Fruit fly (Drosophila melanogaster) whole organism, embryonic: Measurements from ENCODE around the gene DppIII.

Experiments used
- Atf6 ChIP-seq: fragments of 200-800 bp; sonication (Bioruptor generic); IDR thresholded peaks from 2 replicates; pipeline ENCODE4 v1.3.6; 2022; ENCODE audit warnings: missing biosample characterization, missing genetic modification characterization
- CG10209 ChIP-seq: fragments of 200-800 bp; sonication (Bioruptor generic); optimal IDR thresholded peaks from 3 replicates; lab custom pipeline; 2017; ENCODE audit warnings: missing biosample characterization, mild to moderate bottlenecking, missing genetic modification characterization, missing genetic modification reagents
- CG10267 ChIP-seq: fragments of 200-800 bp; sonication (Bioruptor generic); optimal IDR thresholded peaks from 2 replicates; lab custom pipeline; 2018; ENCODE audit warnings: missing biosample characterization, mild to moderate bottlenecking, missing genetic modification characterization, moderate library complexity
- CG10274 ChIP-seq: fragments of 200-800 bp; sonication (Bioruptor generic); optimal IDR thresholded peaks from 3 replicates; lab custom pipeline; 2017; ENCODE audit warnings: missing biosample characterization, mild to moderate bottlenecking, missing genetic modification characterization
- CG11093 ChIP-seq: fragments of 200-800 bp; sonication (Bioruptor generic); IDR thresholded peaks from 3 replicates; pipeline ENCODE4 v1.3.6; 2022; ENCODE audit warnings: missing biosample characterization, missing genetic modification characterization
- CG11247 ChIP-seq: fragments of 200-800 bp; sonication (Bioruptor generic); IDR thresholded peaks from 2 replicates; pipeline ENCODE4 v1.3.6; 2022; ENCODE audit warnings: missing biosample characterization, missing genetic modification characterization
- CG12744 ChIP-seq: fragments of 200-800 bp; sonication (Bioruptor generic); optimal IDR thresholded peaks from 2 replicates; lab custom pipeline; 2016; ENCODE audit warnings: missing biosample characterization, missing genetic modification characterization
- CG13123 ChIP-seq: fragments of 200-800 bp; sonication (Bioruptor generic); optimal IDR thresholded peaks from 2 replicates; lab custom pipeline; 2016; ENCODE audit warnings: missing biosample characterization, missing genetic modification characterization
- CG13775 ChIP-seq: fragments of 200-800 bp; sonication (Bioruptor generic); optimal IDR thresholded peaks from 3 replicates; lab custom pipeline; 2017; ENCODE audit warnings: missing biosample characterization, mild to moderate bottlenecking, missing genetic modification characterization
- CG14710 ChIP-seq: fragments of 200-800 bp; sonication (Bioruptor generic); optimal IDR thresholded peaks from 3 replicates; lab custom pipeline; 2019; ENCODE audit warnings: missing biosample characterization, mild to moderate bottlenecking, missing genetic modification characterization, moderate library complexity
- CG15073 ChIP-seq: fragments of 200-800 bp; sonication (Bioruptor generic); optimal IDR thresholded peaks from 2 replicates; lab custom pipeline; 2016; ENCODE audit warnings: missing biosample characterization, missing genetic modification characterization
- CG17802 ChIP-seq: fragments of 200-800 bp; sonication (Bioruptor generic); optimal IDR thresholded peaks from 2 replicates; lab custom pipeline; 2018; ENCODE audit warnings: missing biosample characterization, mild to moderate bottlenecking, missing genetic modification characterization, moderate library complexity
- CG17829 ChIP-seq: fragments of 200-800 bp; optimal IDR thresholded peaks from 2 replicates; lab custom pipeline; 2019; ENCODE audit warnings: missing biosample characterization, mild to moderate bottlenecking, missing genetic modification characterization, moderate library complexity
- CG31441 ChIP-seq: fragments of 200-800 bp; sonication (Bioruptor generic); IDR thresholded peaks from 2 replicates; pipeline ENCODE4 v1.3.6; 2022; ENCODE audit warnings: missing biosample characterization, missing genetic modification characterization
- CG32532 ChIP-seq: fragments of 200-800 bp; sonication (Bioruptor generic); IDR thresholded peaks from 2 replicates; pipeline ENCODE4 v1.3.6; 2022; ENCODE audit warnings: missing biosample characterization, missing genetic modification characterization
- CG34376 ChIP-seq: fragments of 200-800 bp; sonication (Bioruptor generic); optimal IDR thresholded peaks from 2 replicates; lab custom pipeline; 2018; ENCODE audit warnings: missing biosample characterization, mild to moderate bottlenecking, missing genetic modification characterization
- CG42726 ChIP-seq: fragments of 200-800 bp; sonication (Bioruptor generic); IDR thresholded peaks from 2 replicates; pipeline ENCODE4 v1.3.6; 2022; ENCODE audit warnings: missing biosample characterization, missing genetic modification characterization; ENCODE audit not compliant: partially characterized antibody
- CG4360 ChIP-seq: fragments of 200-800 bp; sonication (Bioruptor generic); IDR thresholded peaks from 2 replicates; pipeline ENCODE4 v1.3.6; 2022; ENCODE audit warnings: missing biosample characterization, missing genetic modification characterization
- CG4854 ChIP-seq: fragments of 200-800 bp; sonication (Bioruptor generic); optimal IDR thresholded peaks from 2 replicates; lab custom pipeline; 2016; ENCODE audit warnings: missing biosample characterization, missing genetic modification characterization, inconsistent platforms
- CG7839 ChIP-seq: fragments of 200-800 bp; sonication (Bioruptor generic); optimal IDR thresholded peaks from 3 replicates; lab custom pipeline; 2018; ENCODE audit warnings: missing biosample characterization, mild to moderate bottlenecking, missing genetic modification characterization, moderate library complexity
- CG9727 ChIP-seq: fragments of 200-800 bp; sonication (Bioruptor generic); optimal IDR thresholded peaks from 3 replicates; lab custom pipeline; 2017; ENCODE audit warnings: missing biosample characterization, mild to moderate bottlenecking, missing genetic modification characterization
- D19A ChIP-seq: fragments of 200-800 bp; optimal IDR thresholded peaks from 3 replicates; lab custom pipeline; 2019; ENCODE audit warnings: missing biosample characterization, mild to moderate bottlenecking, missing genetic modification characterization, moderate library complexity
- Eip74EF ChIP-seq, 2 experiments: fragments of 200-800 bp in 1 of 2; fragments of >200 bp in 1 of 2; sonication (Bioruptor generic) in 1 of 2; optimal IDR thresholded peaks; 2 replicates each; lab custom pipeline; 2017 to 2019; ENCODE audit warnings: missing biosample characterization in 2 of 2, missing genetic modification characterization in 2 of 2, mild to moderate bottlenecking in 1 of 2, moderate library complexity in 1 of 2
- Fer1 ChIP-seq: fragments of 200-800 bp; sonication (Bioruptor generic); optimal IDR thresholded peaks from 2 replicates; lab custom pipeline; 2017; ENCODE audit warnings: missing biosample characterization, mild to moderate bottlenecking, missing genetic modification characterization
- HLH3B ChIP-seq: fragments of 200-800 bp; sonication (Bioruptor generic); IDR thresholded peaks from 2 replicates; pipeline ENCODE4 v1.3.6; 2022; ENCODE audit warnings: missing biosample characterization, missing genetic modification characterization
- HLH4C ChIP-seq: fragments of 200-800 bp; sonication (Bioruptor generic); IDR thresholded peaks from 3 replicates; pipeline ENCODE4 v1.3.6; 2022; ENCODE audit warnings: missing biosample characterization, missing genetic modification characterization; ENCODE audit not compliant: partially characterized antibody
- Kr ChIP-seq: fragments of 200-800 bp; sonication (Bioruptor generic); optimal IDR thresholded peaks from 2 replicates; lab custom pipeline; 2017; ENCODE audit warnings: missing biosample characterization, mild to moderate bottlenecking, missing genetic modification characterization
- Meics ChIP-seq: fragments of 200-800 bp; sonication (Bioruptor generic); optimal IDR thresholded peaks from 2 replicates; lab custom pipeline; 2017; ENCODE audit warnings: missing biosample characterization, mild to moderate bottlenecking, missing genetic modification characterization
- cas ChIP-seq: fragments of 200-800 bp; sonication (Bioruptor generic); IDR thresholded peaks from 2 replicates; pipeline ENCODE4 v1.3.6; 2022; ENCODE audit warnings: missing biosample characterization, missing genetic modification characterization
- cato ChIP-seq: fragments of 200-800 bp; sonication (Bioruptor generic); optimal IDR thresholded peaks from 2 replicates; lab custom pipeline; 2016; ENCODE audit warnings: missing biosample characterization, missing genetic modification characterization, borderline replicate concordance
- chn ChIP-seq: fragments of 200-800 bp; sonication (Bioruptor generic); optimal IDR thresholded peaks from 2 replicates; lab custom pipeline; 2016; ENCODE audit warnings: missing biosample characterization, missing genetic modification characterization
- crp ChIP-seq, 2 experiments: fragments of 200-800 bp; sonication (Bioruptor generic); optimal IDR thresholded peaks; 2 replicates in 1 of 2; 3 replicates in 1 of 2; lab custom pipeline; 2017; ENCODE audit warnings: missing biosample characterization in 2 of 2, missing genetic modification characterization in 2 of 2, mild to moderate bottlenecking in 1 of 2, moderate library complexity in 1 of 2
- dati ChIP-seq: fragments of 200-800 bp; sonication (Bioruptor generic); IDR thresholded peaks from 2 replicates; pipeline ENCODE4 v1.3.6; 2022; ENCODE audit warnings: missing biosample characterization, missing genetic modification characterization
- dm ChIP-seq: fragments of 200-800 bp; sonication (Bioruptor generic); optimal IDR thresholded peaks from 3 replicates; lab custom pipeline; 2016; ENCODE audit warnings: missing biosample characterization, missing genetic modification characterization
- dmrt11E ChIP-seq: fragments of 200-800 bp; sonication (Bioruptor generic); optimal IDR thresholded peaks from 3 replicates; lab custom pipeline; 2018; ENCODE audit warnings: missing biosample characterization, mild to moderate bottlenecking, missing genetic modification characterization, moderate library complexity
- ewg ChIP-seq: fragments of 200-800 bp; sonication (Bioruptor generic); optimal IDR thresholded peaks from 3 replicates; lab custom pipeline; 2017; ENCODE audit warnings: mild to moderate bottlenecking, missing biosample characterization, missing genetic modification reagents, missing genetic modification characterization
- hb ChIP-seq: fragments of 200-800 bp; sonication (Bioruptor generic); IDR thresholded peaks from 3 replicates; pipeline ENCODE4 v1.3.6; 2022; ENCODE audit warnings: missing biosample characterization, missing genetic modification characterization; ENCODE audit not compliant: partially characterized antibody
- inv ChIP-seq: fragments of 200-800 bp; sonication (Bioruptor generic); IDR thresholded peaks from 2 replicates; pipeline ENCODE4 v1.3.6; 2022; ENCODE audit warnings: missing biosample characterization, missing genetic modification characterization; ENCODE audit not compliant: partially characterized antibody
- lola ChIP-seq, 3 experiments: fragments of >200 bp in 2 of 3; fragments of 200-800 bp in 1 of 3; sonication (Bioruptor generic) in 1 of 3; optimal IDR thresholded peaks; 2 replicates each; lab custom pipeline; 2017 to 2019; ENCODE audit warnings: missing biosample characterization in 3 of 3, missing genetic modification characterization in 3 of 3, mild to moderate bottlenecking in 1 of 3, moderate library complexity in 1 of 3
- otp ChIP-seq: fragments of 200-800 bp; sonication (Bioruptor generic); IDR thresholded peaks from 3 replicates; pipeline ENCODE4, ENCODE4 v1.3.6; 2022; ENCODE audit warnings: missing biosample characterization, missing genetic modification characterization
- pnt ChIP-seq: fragments of 200-800 bp; sonication (Bioruptor generic); optimal IDR thresholded peaks from 3 replicates; lab custom pipeline; 2016; ENCODE audit warnings: missing biosample characterization, missing genetic modification characterization
- sd ChIP-seq: fragments of 200-800 bp; sonication (Bioruptor generic); optimal IDR thresholded peaks from 3 replicates; lab custom pipeline; 2018; ENCODE audit warnings: missing biosample characterization, mild to moderate bottlenecking, missing genetic modification characterization, moderate library complexity
- stwl ChIP-seq: fragments of 200-800 bp; sonication (Bioruptor generic); optimal IDR thresholded peaks from 3 replicates; lab custom pipeline; 2018; ENCODE audit warnings: missing biosample characterization, mild to moderate bottlenecking, missing genetic modification characterization, moderate library complexity
- trem ChIP-seq: fragments of 200-800 bp; optimal IDR thresholded peaks from 3 replicates; lab custom pipeline; 2019; ENCODE audit warnings: missing biosample characterization, mild to moderate bottlenecking, missing genetic modification characterization, moderate library complexity
- unpg ChIP-seq: fragments of 200-800 bp; sonication (Bioruptor generic); optimal IDR thresholded peaks from 3 replicates; lab custom pipeline; 2018; ENCODE audit warnings: missing biosample characterization, mild to moderate bottlenecking, missing genetic modification characterization, moderate library complexity
- zen ChIP-seq: fragments of 200-800 bp; sonication (Bioruptor generic); optimal IDR thresholded peaks from 3 replicates; lab custom pipeline; 2018; ENCODE audit warnings: missing biosample characterization, mild to moderate bottlenecking, missing genetic modification characterization, moderate library complexity
- zf30C ChIP-seq: fragments of 200-800 bp; sonication (Bioruptor generic); optimal IDR thresholded peaks from 3 replicates; lab custom pipeline; 2018; ENCODE audit warnings: missing biosample characterization, mild to moderate bottlenecking, missing genetic modification characterization

Gene DppIII

dm6 chr3R:8336012-8336567 is 8.1 kb upstream of the DppIII start (continued):
- peak; percentile 17 for TF ChIP-seq D19A (tag; lab: Kevin White, UChicago)
- TF ChIP-seq dmrt11E (tag; lab: Kevin White, UChicago): peak; percentile 65
- peak; percentile 7 for TF ChIP-seq trem (tag; lab: Kevin White, UChicago)
- no peak for TF ChIP-seq dati
- no peak for TF ChIP-seq ewg
- TF ChIP-seq CG13123 (GFP tag; lab: Kevin White, UChicago): no peak
- TF ChIP-seq CG13775: peak; percentile 13
- peak; percentile 74 for TF ChIP-seq zf30C (GFP tag; lab: Kevin White, UChicago)
- TF ChIP-seq CG11247: no peak
- TF ChIP-seq CG9727 (GFP tag; lab: Kevin White, UChicago): peak; percentile 62
- peak; percentile 39 for TF ChIP-seq Kr
- peak; percentile 48 for TF ChIP-seq CG17829 (tag; lab: Kevin White, UChicago)
- peak; percentile 13 for TF ChIP-seq CG7839 (tag; lab: Kevin White, UChicago)
- TF ChIP-seq CG10267: peak; percentile 45
- 0 out of 2 replicates have a peak, but pooled peaks have one; percentile 26 for TF ChIP-seq CG31441 (GFP tag; lab: Robert Waterston, UW)
- TF ChIP-seq zen (tag; lab: Kevin White, UChicago): peak; percentile 15
- TF ChIP-seq lola (GFP tag; optimal IDR thresholded peaks at IDR 0.05; lab: Kevin White, UChicago): peak in 1 of 3 experiments; percentile 61

- TF ChIP-seq Meics (GFP tag; lab: Kevin White, UChicago) (peak; percentile 9), CG17829 (tag; lab: Kevin White, UChicago) (peak; percentile 22), hb (GFP tag; lab: Robert Waterston, UW) (peak; percentile 89), cas (GFP tag; lab: Robert Waterston, UW) (no peak), CG42726 (GFP tag; lab: Robert Waterston, UW) (peak; percentile 87; the same call in 1 of the 2 replicates), stwl (tag; lab: Kevin White, UChicago) (peak; percentile 61), inv (peak; percentile 90), otp (GFP tag; lab: Robert Waterston, UW) (no peak), HLH4C (GFP tag; lab: Robert Waterston, UW) (peak; percentile 90), Fer1 (GFP tag; lab: Kevin White, UChicago) (peak; percentile 16), CG4854 (GFP tag; lab: Kevin White, UChicago) (no peak), unpg (GFP tag; lab: Kevin White, UChicago) (no peak), CG10209 (no peak), CG34376 (GFP tag; lab: Kevin White, UChicago) (no peak), chn (GFP tag; lab: Kevin White, UChicago) (no peak), CG12744 (no peak), CG14710 (tag; lab: Kevin White, UChicago) (peak; percentile 44), pnt (no peak), Eip74EF (GFP tag; optimal IDR thresholded peaks at IDR 0.05; lab: Kevin White, UChicago) (no peak), HLH3B (GFP tag; lab: Robert Waterston, UW) (no peak), CG4360 (GFP tag; lab: Robert Waterston, UW) (no peak), Atf6 (0 out of 2 replicates have a peak, but pooled peaks have one; percentile 23), crp (GFP tag; optimal IDR thresholded peaks at IDR 0.05; lab: Kevin White, UChicago) (peak; percentile 34 to 83), CG11093 (GFP tag; lab: Robert Waterston, UW) (no peak), CG10274 (GFP tag; lab: Kevin White, UChicago) (no peak), CG17802 (tag; lab: Kevin White, UChicago) (no peak), cato (GFP tag; lab: Kevin White, UChicago) (no peak), dm (peak; percentile 23), CG32532 (peak; percentile 47; the same call in 1 of the 2 replicates), sd (tag; lab: Kevin White, UChicago) (no peak), CG15073 (GFP tag; lab: Kevin White, UChicago) (no peak)
Measured at dm6 chr3R:8340675-8341275, 3.4 kb upstream of the DppIII start, which contains the start of the genes COX7A and Arl2. Gene COX7A (minus strand): TSS chr3R:8341043. Gene Arl2 (plus strand): TSS chr3R:8341100.
